Worm (Caenorhabditis elegans) whole organism, L4 larva: ENCODE results near the gene atg-18.

Experiments
- ama-1 ChIP-seq: fragments of 150-350 bp; optimal IDR thresholded peaks from 2 replicates; lab custom pipeline; 2014; ENCODE audit warnings: inconsistent platforms, mixed read lengths
- nhr-237 ChIP-seq: sonication (generic microtip); optimal IDR thresholded peaks from 2 replicates; lab custom pipeline; 2017; ENCODE audit warnings: missing biosample characterization, missing genetic modification characterization

DNA sequence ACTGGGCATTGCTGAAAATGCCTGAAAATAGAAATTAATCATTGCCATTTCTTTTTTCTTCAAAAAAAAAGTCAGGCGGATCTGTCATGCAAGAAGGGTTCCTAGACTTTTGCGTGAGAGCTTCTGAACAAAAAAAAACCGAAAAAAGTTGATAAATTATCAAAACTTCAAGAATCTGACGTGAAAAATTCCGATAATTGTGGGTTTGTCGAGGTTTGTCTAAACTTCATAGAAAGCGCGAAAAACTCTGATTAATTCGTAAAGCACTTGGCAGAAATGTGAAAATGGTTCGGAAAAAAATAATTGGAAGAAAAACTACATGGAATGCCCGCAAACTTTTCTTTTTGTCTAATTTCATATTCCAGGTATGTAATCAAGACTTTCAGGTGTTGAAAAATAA lies 42.4 kb upstream of the atg-18 start, which contains the start of gene ZC190.5:
- TF ChIP-seq nhr-237 (tag; lab: Kevin White, UChicago) (no peak), ama-1 (lab: Kevin White, UChicago) (no peak)
